Worm (Caenorhabditis elegans): ENCODE data around the gene T13F3.6.

The T13F3.6 gene

DNA sequence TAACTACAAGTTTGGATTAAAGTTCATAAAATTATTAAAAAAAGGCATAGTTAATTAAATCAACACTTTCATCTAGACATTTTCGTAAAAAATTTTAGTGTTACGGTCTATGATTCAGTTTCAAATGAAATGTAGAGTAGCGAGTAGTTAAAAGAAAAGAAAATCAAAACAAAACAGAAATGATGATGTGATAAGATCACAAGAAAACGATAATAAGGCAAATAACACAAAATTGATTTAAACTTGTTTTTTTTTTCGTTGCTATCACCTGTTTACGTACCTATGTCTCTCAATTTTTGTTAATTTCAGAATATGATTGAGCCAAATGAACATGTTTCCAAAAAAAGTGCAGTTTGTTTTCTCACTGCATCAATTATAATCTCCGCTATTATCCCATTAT, 41.1 kb downstream of the T13F3.6 start, which contains the start of the genes F21H7.2 and F21H7.12:
Gene F21H7.2 (minus strand): TSS at position 101 of the 400 bp plus-strand sequence.
Gene F21H7.12 (plus strand): TSS at position 270 of the 400 bp plus-strand sequence.
- TF ChIP-seq D1046.2 (GFP tag; IDR thresholded peaks at IDR 0.05) (no peak), nhr-28 (tag; optimal IDR thresholded peaks at IDR 0.05) (no peak), rbr-2 (tag; optimal IDR thresholded peaks at IDR 0.05) (no peak), skn-1 (tag; optimal IDR thresholded peaks at IDR 0.05) (no peak), nhr-102 (tag; optimal IDR thresholded peaks at IDR 0.05) (no peak), set-16 (GFP tag; IDR thresholded peaks at IDR 0.05) (no peak), F10B5.3 (tag; optimal IDR thresholded peaks at IDR 0.05) (no peak), mep-1 (tag; optimal IDR thresholded peaks at IDR 0.05) (no peak), hlh-11 (tag; optimal IDR thresholded peaks at IDR 0.05) (no peak), lin-15B (tag; optimal IDR thresholded peaks at IDR 0.05) (no peak), madf-5 (GFP tag; IDR thresholded peaks at IDR 0.05) (no peak), zip-11 (GFP tag; IDR thresholded peaks at IDR 0.05) (no peak), spr-1 (tag; optimal IDR thresholded peaks at IDR 0.05) (no peak), Y5F2A.4 (GFP tag; optimal IDR thresholded peaks at IDR 0.05) (no peak)

DNA sequence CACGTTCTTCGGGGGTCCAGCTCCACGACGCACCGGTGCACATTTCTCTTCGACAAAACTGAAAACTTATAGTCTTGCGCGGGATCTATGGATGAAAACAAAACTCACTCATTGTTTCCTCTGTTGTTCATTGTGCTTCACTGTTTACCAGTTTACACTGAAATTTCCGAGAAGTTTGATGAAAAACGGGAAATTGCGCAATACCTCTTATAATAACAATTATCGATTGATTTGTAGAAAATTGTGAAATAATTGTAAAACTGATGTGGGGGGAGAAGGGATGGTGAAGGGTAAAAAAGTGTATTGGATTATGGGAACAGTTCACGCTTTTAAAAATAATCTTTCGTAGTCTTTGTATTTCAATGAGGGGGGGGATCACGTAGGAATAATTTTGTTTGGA, 41.6 kb downstream of the T13F3.6 start:
- peak in 1 of 2 experiments; percentile 97 for TF ChIP-seq unc-62 (GFP tag; optimal IDR thresholded peaks at IDR 0.05 in 1 of 2)
- no peak for TF ChIP-seq unc-62 (tag; optimal IDR thresholded peaks at IDR 0.05)
- TF ChIP-seq zag-1 (tag; optimal IDR thresholded peaks at IDR 0.05), result no peak
- no peak for TF ChIP-seq Y75B8A.6 (GFP tag; IDR thresholded peaks at IDR 0.05)
- TF ChIP-seq ces-1 (GFP tag; optimal IDR thresholded peaks at IDR 0.05), result no peak

DNA sequence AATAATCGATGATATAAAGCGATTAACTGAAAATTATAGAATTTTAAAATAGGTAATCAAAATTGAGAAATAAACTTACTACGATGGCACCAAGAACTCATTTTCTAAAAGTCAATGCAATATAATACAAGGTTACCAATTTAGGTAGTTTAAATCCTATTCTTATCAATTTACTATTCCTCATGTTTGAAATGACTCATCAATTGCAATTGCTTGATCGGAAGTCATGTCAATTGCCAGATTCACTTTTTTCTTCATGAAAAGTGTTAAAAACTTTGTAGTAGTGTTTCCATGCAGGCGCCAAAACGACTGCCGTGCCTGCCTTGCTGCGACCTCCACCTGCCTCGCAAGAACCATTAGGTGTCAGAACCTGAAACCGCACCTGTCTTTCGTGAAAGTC, 44.4 kb downstream of the T13F3.6 start, which contains the start of gene F11A5.13:
Gene F11A5.13 (minus strand): TSS at position 101 of the 400 bp plus-strand sequence.
- TF ChIP-seq D1046.2 (GFP tag; IDR thresholded peaks at IDR 0.05), result no peak
- no peak for TF ChIP-seq pha-4 (GFP tag; IDR thresholded peaks at IDR 0.05)
- TF ChIP-seq pha-4 (tag; optimal IDR thresholded peaks at IDR 0.05), result no peak
- no peak for TF ChIP-seq ctbp-1 (GFP tag; IDR thresholded peaks at IDR 0.05)
- no peak for TF ChIP-seq spr-1 (tag; optimal IDR thresholded peaks at IDR 0.05)
- TF ChIP-seq dpl-1 (GFP tag; optimal IDR thresholded peaks at IDR 0.05), result no peak
- TF ChIP-seq zfp-2 (tag; optimal IDR thresholded peaks at IDR 0.05), result no peak
- TF ChIP-seq madf-5 (GFP tag; IDR thresholded peaks at IDR 0.05), result no peak
- no peak for TF ChIP-seq dmd-8 (GFP tag; IDR thresholded peaks at IDR 0.05)
- no peak for TF ChIP-seq lin-15B (tag; optimal IDR thresholded peaks at IDR 0.05)
- no peak for TF ChIP-seq ceh-32 (tag; optimal IDR thresholded peaks at IDR 0.05; ENCODE audit: poor library complexity)
- no peak for TF ChIP-seq ceh-62 (tag; optimal IDR thresholded peaks at IDR 0.05)
- TF ChIP-seq lir-3 (tag; optimal IDR thresholded peaks at IDR 0.05), result no peak
- TF ChIP-seq mdl-1 (tag; optimal IDR thresholded peaks at IDR 0.05), result no peak
- TF ChIP-seq ceh-20 (GFP tag; IDR thresholded peaks at IDR 0.05), result no peak
- TF ChIP-seq sdz-12 (GFP tag; optimal IDR thresholded peaks at IDR 0.05), result no peak
- no peak for TF ChIP-seq Y5F2A.4 (GFP tag; optimal IDR thresholded peaks at IDR 0.05)
- no peak for TF ChIP-seq lin-13 (GFP tag; optimal IDR thresholded peaks at IDR 0.05)
- TF ChIP-seq F44E2.7 (GFP tag; IDR thresholded peaks at IDR 0.05), result no peak

DNA sequence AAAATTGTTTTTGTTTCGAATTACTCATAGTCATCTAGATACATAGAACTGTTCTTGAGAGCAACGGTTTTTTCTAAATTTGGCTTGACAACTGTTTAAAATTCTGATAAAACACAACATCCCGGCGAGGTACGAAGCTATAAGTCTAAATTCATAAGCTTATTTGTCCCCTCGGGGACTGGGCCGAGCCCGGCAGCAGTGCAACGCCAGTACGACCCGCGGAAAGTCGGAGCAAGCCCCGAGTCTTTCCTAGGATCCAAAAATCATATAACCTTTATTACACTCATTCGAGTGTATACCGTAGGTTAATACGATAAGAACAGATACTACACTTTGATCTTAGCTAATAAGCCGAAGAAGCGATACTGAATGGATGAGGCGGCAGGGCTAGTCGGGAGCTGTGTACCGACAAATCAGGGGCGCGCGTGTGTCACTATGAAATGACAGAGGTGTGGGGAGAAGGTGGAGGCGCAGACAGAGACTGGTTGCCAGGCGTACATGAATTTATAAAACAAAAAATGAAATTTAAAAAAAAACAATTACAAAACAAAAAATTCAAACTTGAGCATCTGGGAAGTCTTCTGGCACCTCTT, 45.4 kb downstream of the T13F3.6 start:
- TF ChIP-seq Y75B8A.6 (GFP tag; IDR thresholded peaks at IDR 0.05) (0 out of 2 replicates have a peak, but pooled peaks have one; percentile 17), daf-8 (GFP tag; IDR thresholded peaks at IDR 0.05) (no peak), pha-4 (GFP tag; IDR thresholded peaks at IDR 0.05) (0 out of 2 replicates have a peak, but pooled peaks have one; percentile 10), pha-4 (tag; optimal IDR thresholded peaks at IDR 0.05) (no peak), daf-16 (GFP tag; optimal IDR thresholded peaks at IDR 0.05) (peak in 1 of 2 experiments; percentile 31), daf-16 (tag; optimal IDR thresholded peaks at IDR 0.05) (no peak), ceh-44 (GFP tag; IDR thresholded peaks at IDR 0.05) (peak; percentile 85), dmd-9 (GFP tag; IDR thresholded peaks at IDR 0.05) (no peak), nhr-48 (tag; optimal IDR thresholded peaks at IDR 0.05) (peak; percentile 35), unc-130 (GFP tag; optimal IDR thresholded peaks at IDR 0.05) (peak; percentile 12), hlh-11 (tag; optimal IDR thresholded peaks at IDR 0.05) (peak; percentile 14), F49E8.2 (tag; optimal IDR thresholded peaks at IDR 0.05; ENCODE audit: borderline replicate concordance) (peak; percentile 81), zip-11 (GFP tag; IDR thresholded peaks at IDR 0.05) (no peak), dve-1 (tag; optimal IDR thresholded peaks at IDR 0.05; ENCODE audit: insufficient read depth) (peak; percentile 18), snpc-1.2 (GFP tag; IDR thresholded peaks at IDR 0.05) (peak; percentile 65), dmd-6 (GFP tag; IDR thresholded peaks at IDR 0.05) (peak; percentile 42; the same call in 1 of the 2 replicates), Y48G9A.11 (GFP tag; IDR thresholded peaks at IDR 0.05) (peak; percentile 47; the same call in 1 of the 2 replicates), tra-1 (GFP tag; IDR thresholded peaks at IDR 0.05) (peak; percentile 42; the same call in 1 of the 2 replicates)
